Worm (Caenorhabditis elegans): ENCODE results near the gene srh-239.

ce11 chrV:15466719-15467118, 21.2 kb downstream of the srh-239 start:
- no peak for TF ChIP-seq nhr-11 (tag; optimal IDR thresholded peaks at IDR 0.05)
- no peak for TF ChIP-seq nhr-28 (tag; optimal IDR thresholded peaks at IDR 0.05)
- TF ChIP-seq mef-2 (tag; optimal IDR thresholded peaks at IDR 0.05) = no peak
- no peak for TF ChIP-seq ama-1 (optimal IDR thresholded peaks at IDR 0.05)
